Worm (Caenorhabditis elegans): ENCODE data around the gene Y76B12C.9.
A peak's percentile ranks its signal among the peaks of the same experiment; 100 is the strongest.

Gene Y76B12C.9

DNA sequence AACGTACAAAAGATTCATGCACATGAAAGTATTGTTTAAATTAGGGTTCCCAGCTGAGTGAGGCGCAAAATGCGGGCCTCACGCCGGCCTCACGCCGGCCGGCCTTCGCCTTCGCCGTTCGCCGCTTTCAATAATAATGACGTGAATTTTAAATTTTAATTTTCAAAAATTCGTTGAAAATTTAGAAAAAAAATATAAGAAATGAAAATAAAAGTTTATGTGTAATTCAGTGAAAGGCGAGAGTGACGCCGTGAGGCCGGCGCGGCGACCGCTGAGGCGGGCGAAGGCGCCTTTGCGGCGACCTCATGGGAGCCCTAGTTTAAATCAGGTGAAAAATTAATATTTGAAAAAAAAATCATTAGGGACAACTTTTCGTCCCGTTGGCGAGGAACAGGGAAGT, 20.6 kb upstream of the Y76B12C.9 start:
- peak; percentile 50 for TF ChIP-seq set-16 (GFP tag; IDR thresholded peaks at IDR 0.05)
- TF ChIP-seq arid-1 (GFP tag; conservative IDR thresholded peaks at IDR 0.05) = no peak
- no peak for TF ChIP-seq snpc-1.2 (GFP tag; IDR thresholded peaks at IDR 0.05)
- no peak for TF ChIP-seq ama-1 (optimal IDR thresholded peaks at IDR 0.05)
- TF ChIP-seq Y48G9A.11 (GFP tag; IDR thresholded peaks at IDR 0.05) = no peak
- no peak for TF ChIP-seq nhr-28 (tag; optimal IDR thresholded peaks at IDR 0.05)
- TF ChIP-seq nhr-111 (GFP tag; optimal IDR thresholded peaks at IDR 0.05) = peak; percentile 14
- TF ChIP-seq mdl-1 (tag; optimal IDR thresholded peaks at IDR 0.05) = no peak

DNA sequence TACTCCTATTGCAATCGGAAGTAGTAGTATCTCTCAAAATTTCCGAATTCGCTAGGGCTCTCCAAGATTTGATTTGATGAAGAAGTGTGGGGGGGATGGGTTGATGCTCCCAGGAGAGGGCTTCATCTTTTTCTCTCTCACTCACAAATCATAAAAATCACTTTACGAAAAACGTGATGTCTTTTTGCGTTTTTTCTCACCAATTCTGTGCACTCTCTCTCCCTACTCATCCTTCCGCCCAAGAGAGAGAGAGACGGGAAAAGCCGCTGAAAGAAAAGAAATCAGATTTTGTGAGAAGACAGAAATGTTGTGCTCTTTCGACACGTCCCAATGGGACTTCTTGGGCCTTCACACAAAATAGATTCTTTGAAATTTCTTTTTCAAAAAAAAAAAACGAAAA, 16.7 kb upstream of the Y76B12C.9 start:
- no peak for TF ChIP-seq nhr-102 (tag; optimal IDR thresholded peaks at IDR 0.05)
- TF ChIP-seq Y5F2A.4 (GFP tag; optimal IDR thresholded peaks at IDR 0.05) = no peak
- TF ChIP-seq nhr-28 (tag; optimal IDR thresholded peaks at IDR 0.05) = no peak
- TF ChIP-seq aha-1 (tag) = peak; percentile 21
- TF ChIP-seq jun-1 (tag; optimal IDR thresholded peaks at IDR 0.05) = no peak
- TF ChIP-seq ZK337.2 (GFP tag; IDR thresholded peaks at IDR 0.05) = no peak
- no peak for TF ChIP-seq nhr-48 (tag; optimal IDR thresholded peaks at IDR 0.05)
- TF ChIP-seq lin-15B (tag; optimal IDR thresholded peaks at IDR 0.05) = no peak
- TF ChIP-seq nhr-25 (tag; optimal IDR thresholded peaks at IDR 0.05; ENCODE audit: borderline replicate concordance, insufficient read depth) = no peak
- no peak for TF ChIP-seq daf-8 (GFP tag; IDR thresholded peaks at IDR 0.05)
- no peak for TF ChIP-seq arid-1 (GFP tag; conservative IDR thresholded peaks at IDR 0.05)
- 0 out of 2 replicates have a peak, but pooled peaks have one; percentile 39 for TF ChIP-seq hmg-1.1 (GFP tag; IDR thresholded peaks at IDR 0.05)
- TF ChIP-seq egl-43 (GFP tag; IDR thresholded peaks at IDR 0.05) = no peak
- TF ChIP-seq hlh-30 (tag; optimal IDR thresholded peaks at IDR 0.05; ENCODE audit: insufficient read depth) = peak; percentile 8
- TF ChIP-seq mxl-3 (GFP tag; optimal IDR thresholded peaks at IDR 0.05) = no peak
- no peak for TF ChIP-seq madf-5 (GFP tag; IDR thresholded peaks at IDR 0.05)
- no peak for TF ChIP-seq ceh-62 (tag; optimal IDR thresholded peaks at IDR 0.05)
- no peak for TF ChIP-seq spr-3 (GFP tag; optimal IDR thresholded peaks at IDR 0.05)
- TF ChIP-seq dpl-1 (GFP tag; optimal IDR thresholded peaks at IDR 0.05) = no peak
- TF ChIP-seq nhr-76 (tag; optimal IDR thresholded peaks at IDR 0.05) = no peak
- TF ChIP-seq ceh-20 (GFP tag; IDR thresholded peaks at IDR 0.05) = peak; percentile 44; the same call in 1 of the 2 replicates
- no peak for TF ChIP-seq pha-4 (GFP tag; IDR thresholded peaks at IDR 0.05)
- TF ChIP-seq pha-4 (tag; optimal IDR thresholded peaks at IDR 0.05) = no peak
- no peak for TF ChIP-seq F37D6.2 (tag; optimal IDR thresholded peaks at IDR 0.05)
- TF ChIP-seq ztf-11 (tag; optimal IDR thresholded peaks at IDR 0.05) = no peak
- no peak for TF ChIP-seq lin-29 (GFP tag; IDR thresholded peaks at IDR 0.05)
- TF ChIP-seq cey-2 (tag; optimal IDR thresholded peaks at IDR 0.05; ENCODE audit: borderline replicate concordance, insufficient read depth) = no peak
- no peak for TF ChIP-seq ceh-44 (GFP tag; IDR thresholded peaks at IDR 0.05)
- no peak for TF ChIP-seq daf-19 (GFP tag; conservative IDR thresholded peaks at IDR 0.05)
- TF ChIP-seq nhr-11 (tag; optimal IDR thresholded peaks at IDR 0.05) = peak; percentile 1
- no peak for TF ChIP-seq nhr-111 (GFP tag; optimal IDR thresholded peaks at IDR 0.05)
- no peak for TF ChIP-seq Y48G9A.11 (GFP tag; IDR thresholded peaks at IDR 0.05)
- no peak for TF ChIP-seq F44E2.7 (GFP tag; IDR thresholded peaks at IDR 0.05)
- TF ChIP-seq dve-1 (tag; optimal IDR thresholded peaks at IDR 0.05; ENCODE audit: insufficient read depth) = no peak
- no peak for TF ChIP-seq ztf-7 (tag; optimal IDR thresholded peaks at IDR 0.05)
- peak in 1 of 2 experiments; percentile 11 for TF ChIP-seq mdl-1 (tag; optimal IDR thresholded peaks at IDR 0.05)
- no peak for TF ChIP-seq zfp-2 (tag; optimal IDR thresholded peaks at IDR 0.05)
- no peak for TF ChIP-seq R02D3.7 (tag; optimal IDR thresholded peaks at IDR 0.05)
- TF ChIP-seq ama-1 (optimal IDR thresholded peaks at IDR 0.05) = no peak
- no peak for TF ChIP-seq nhr-237 (tag; optimal IDR thresholded peaks at IDR 0.05)
- TF ChIP-seq zfp-3 (GFP tag; conservative IDR thresholded peaks at IDR 0.05) = no peak
- TF ChIP-seq lin-39 (tag; optimal IDR thresholded peaks at IDR 0.05) = no peak
- no peak for TF ChIP-seq unc-39 (tag; optimal IDR thresholded peaks at IDR 0.05)
- peak; percentile 26; the same call in 1 of the 2 replicates for TF ChIP-seq dmd-6 (GFP tag; IDR thresholded peaks at IDR 0.05)
- TF ChIP-seq snpc-4 (tag; optimal IDR thresholded peaks at IDR 0.05) = no peak
- TF ChIP-seq lsy-2 (tag; optimal IDR thresholded peaks at IDR 0.05) = peak in 1 of 2 experiments; percentile 41
- TF ChIP-seq zip-11 (GFP tag; IDR thresholded peaks at IDR 0.05) = no peak

Measured in whole organism, L4 larva.